Worm (Caenorhabditis elegans): ENCODE data around the gene K03H9.3.

ce11 chrII:6374646-6375045 lies 48.3 kb upstream of the K03H9.3 start:
- TF ChIP-seq pha-4 (tag; optimal IDR thresholded peaks at IDR 0.05) (peak; percentile 29), nhr-237 (tag; optimal IDR thresholded peaks at IDR 0.05) (no peak), zag-1 (tag; optimal IDR thresholded peaks at IDR 0.05) (no peak), nhr-28 (tag; optimal IDR thresholded peaks at IDR 0.05) (no peak), egl-5 (tag; optimal IDR thresholded peaks at IDR 0.05) (no peak), elt-1 (tag; optimal IDR thresholded peaks at IDR 0.05) (no peak)
